Worm (Caenorhabditis elegans) whole organism, L4 larva: ENCODE data around the gene T12G3.2.

Experiments
- F49E8.2 ChIP-seq: sonication (generic microtip); optimal IDR thresholded peaks from 2 replicates; lab custom pipeline; 2016; ENCODE audit warnings: missing compliant biosample characterization, mild to moderate bottlenecking, missing genetic modification characterization, borderline replicate concordance
- arid-1 ChIP-seq: fragments of 200-800 bp; sonication (Bioruptor generic); conservative IDR thresholded peaks from 2 replicates; pipeline ENCODE4 v1.3.6; 2022; ENCODE audit warnings: missing genetic modification reagents, missing genetic modification characterization, missing compliant biosample characterization
- ceh-44 ChIP-seq: fragments of 200-800 bp; sonication (Bioruptor generic); IDR thresholded peaks from 2 replicates; pipeline ENCODE4 v1.3.6; 2022; ENCODE audit warnings: missing genetic modification reagents, missing genetic modification characterization, missing compliant biosample characterization
- dmd-6 ChIP-seq: fragments of 200-800 bp; sonication (Bioruptor generic); IDR thresholded peaks from 2 replicates; pipeline ENCODE4 v1.3.6; 2022; ENCODE audit warnings: missing genetic modification reagents, missing genetic modification characterization, missing compliant biosample characterization
- dmd-8 ChIP-seq: fragments of 200-800 bp; sonication (Bioruptor generic); IDR thresholded peaks from 2 replicates; pipeline ENCODE4 v1.3.6; 2022; ENCODE audit warnings: missing genetic modification characterization, missing compliant biosample characterization
- duxl-1 ChIP-seq: sonication (generic microtip); optimal IDR thresholded peaks from 2 replicates; lab custom pipeline; 2016; ENCODE audit warnings: mild to moderate bottlenecking, missing genetic modification characterization, moderate library complexity, missing compliant biosample characterization; ENCODE audit not compliant: poor library complexity
- gei-8 ChIP-seq: fragments of 200-800 bp; sonication (Bioruptor generic); optimal IDR thresholded peaks from 2 replicates; lab custom pipeline; 2018; ENCODE audit warnings: mild to moderate bottlenecking, missing genetic modification characterization, missing compliant biosample characterization
- hlh-30 ChIP-seq: sonication (generic microtip); optimal IDR thresholded peaks from 2 replicates; lab custom pipeline; 2017; ENCODE audit warnings: antibody characterized with exemption, mild to moderate bottlenecking, missing genetic modification characterization, missing compliant biosample characterization; ENCODE audit not compliant: insufficient read depth
- madf-5 ChIP-seq, 2 experiments: fragments of 200-800 bp; sonication (Bioruptor generic); IDR thresholded peaks; 2 replicates each; pipeline ENCODE4 v1.3.6; 2022; ENCODE audit warnings: missing compliant biosample characterization in 2 of 2, missing genetic modification characterization in 2 of 2
- mes-2 ChIP-seq: sonication (generic microtip); optimal IDR thresholded peaks from 2 replicates; lab custom pipeline; 2016; ENCODE audit warnings: missing genotype, mild to moderate bottlenecking, missing genetic modification characterization, missing compliant biosample characterization; ENCODE audit not compliant: poor library complexity, severe bottlenecking
- mxl-2 ChIP-seq: fragments of 200-800 bp; sonication (Bioruptor generic); conservative IDR thresholded peaks from 2 replicates; pipeline ENCODE4 v1.3.6; 2022; ENCODE audit warnings: missing genetic modification reagents, missing genetic modification characterization, missing compliant biosample characterization
- nhr-48 ChIP-seq: sonication (generic microtip); optimal IDR thresholded peaks from 2 replicates; lab custom pipeline; 2016; ENCODE audit warnings: mild to moderate bottlenecking, missing genetic modification characterization, missing compliant biosample characterization
- pha-4 ChIP-seq, 2 experiments: fragments of 150-350 bp in 1 of 2; fragments of 200-800 bp in 1 of 2; sonication (Bioruptor generic) in 1 of 2; IDR thresholded peaks in 1 of 2; optimal IDR thresholded peaks in 1 of 2; 2 replicates each; pipeline versions ENCODE4 v1.3.6 to Lab custom; 2014 to 2022; ENCODE audit warnings: missing genetic modification characterization in 2 of 2, missing genetic modification reagents in 2 of 2, missing biosample characterization in 1 of 2, missing compliant biosample characterization in 1 of 2
- snpc-1.2 ChIP-seq: fragments of 200-800 bp; sonication (Bioruptor generic); IDR thresholded peaks from 2 replicates; pipeline ENCODE4 v1.3.6; 2022; ENCODE audit warnings: missing genetic modification reagents, missing genetic modification characterization, missing compliant biosample characterization
- tra-1 ChIP-seq: fragments of 200-800 bp; sonication (Bioruptor generic); IDR thresholded peaks from 2 replicates; pipeline ENCODE4 v1.3.6; 2022; ENCODE audit warnings: missing genetic modification reagents, missing genetic modification characterization, missing compliant biosample characterization
- unc-62 ChIP-seq, 3 experiments: fragments of 150-350 bp in 1 of 3; sonication (generic microtip); optimal IDR thresholded peaks in 2 of 3; peaks in 1 of 3; 1 replicate in 1 of 3; 2 replicates in 2 of 3; lab custom pipeline; 2014 to 2017; ENCODE audit warnings: missing biosample characterization in 3 of 3, missing genetic modification characterization in 3 of 3, missing genetic modification reagents in 3 of 3, missing genotype in 1 of 3

The T12G3.2 gene

ce11 chrIV:12005090-12005770 is 41.5 kb downstream of the T12G3.2 start:
- TF ChIP-seq hlh-30 (tag; lab: Kevin White, UChicago) (peak; percentile 54), tra-1 (no peak), duxl-1 (tag; lab: Kevin White, UChicago) (peak; percentile 34), snpc-1.2 (GFP tag; lab: Robert Waterston, UW) (peak; percentile 66; the same call in 1 of the 2 replicates), gei-8 (GFP tag; lab: Kevin White, UChicago) (no peak), unc-62 (GFP tag; optimal IDR thresholded peaks at IDR 0.05 in 1 of 2; lab: Kevin White, UChicago) (peak in 1 of 2 experiments; percentile 90), unc-62 (tag; optimal IDR thresholded peaks at IDR 0.05; lab: Kevin White, UChicago) (no peak), madf-5 (GFP tag; IDR thresholded peaks at IDR 0.05; lab: Robert Waterston, UW) (no peak), mxl-2 (no peak), dmd-8 (GFP tag; lab: Robert Waterston, UW) (0 out of 2 replicates have a peak, but pooled peaks have one; percentile 13), arid-1 (0 out of 2 replicates have a peak, but pooled peaks have one; percentile 29), nhr-48 (peak; percentile 39), mes-2 (tag; lab: Kevin White, UChicago) (no peak), F49E8.2 (tag; lab: Kevin White, UChicago) (peak; percentile 11), dmd-6 (GFP tag; lab: Robert Waterston, UW) (peak; percentile 32; the same call in 1 of the 2 replicates), ceh-44 (GFP tag; lab: Robert Waterston, UW) (0 out of 2 replicates have a peak, but pooled peaks have one; percentile 34), pha-4 (GFP tag; IDR thresholded peaks at IDR 0.05; lab: Robert Waterston, UW) (peak; percentile 32; the same call in 1 of the 2 replicates), pha-4 (tag; optimal IDR thresholded peaks at IDR 0.05; lab: Kevin White, UChicago) (no peak)
